Worm (Caenorhabditis elegans) whole organism, midembryonic: Measurements from ENCODE around the gene T05A7.12.

ENCODE experiments used
- T22C8.4 ChIP-seq: fragments of 200-800 bp; sonication (Bioruptor generic); IDR thresholded peaks from 2 replicates; pipeline ENCODE4 v1.3.6; 2022; ENCODE audit warnings: missing genetic modification characterization, missing compliant biosample characterization
- cog-1 ChIP-seq: sonication (generic microtip); optimal IDR thresholded peaks from 2 replicates; lab custom pipeline; 2016; ENCODE audit warnings: missing genetic modification characterization, missing compliant biosample characterization
- flt-1 ChIP-seq: fragments of 200-800 bp; sonication (Bioruptor generic); IDR thresholded peaks from 2 replicates; pipeline ENCODE4 v1.3.6; 2022; ENCODE audit warnings: missing genetic modification characterization, missing compliant biosample characterization
- klf-2 ChIP-seq: fragments of 200-800 bp; sonication (Bioruptor generic); conservative IDR thresholded peaks from 2 replicates; pipeline ENCODE4 v1.3.6; 2022; ENCODE audit warnings: missing genetic modification reagents, missing genetic modification characterization, missing compliant biosample characterization
- med-1 ChIP-seq: sonication (generic microtip); optimal IDR thresholded peaks from 2 replicates; lab custom pipeline; 2017; ENCODE audit warnings: missing genetic modification characterization, mild to moderate bottlenecking, missing compliant biosample characterization, antibody characterized with exemption, missing genetic modification reagents; ENCODE audit not compliant: insufficient read depth
- ref-1 ChIP-seq: fragments of 200-800 bp; sonication (Bioruptor generic); conservative IDR thresholded peaks from 2 replicates; pipeline ENCODE4 v1.3.6; 2022; ENCODE audit warnings: missing genetic modification reagents, missing genetic modification characterization, missing compliant biosample characterization
- tab-1 ChIP-seq: fragments of 200-800 bp; sonication (Bioruptor generic); IDR thresholded peaks from 2 replicates; pipeline ENCODE4 v1.3.6; 2022; ENCODE audit warnings: missing genetic modification characterization, missing compliant biosample characterization
- ztf-23 ChIP-seq: fragments of 200-800 bp; sonication (Bioruptor generic); IDR thresholded peaks from 2 replicates; pipeline ENCODE4 v1.3.6; 2022; ENCODE audit warnings: missing genetic modification reagents, missing genetic modification characterization, missing compliant biosample characterization
- ztf-29 ChIP-seq: fragments of 200-800 bp; sonication (Bioruptor generic); IDR thresholded peaks from 2 replicates; pipeline ENCODE4 v1.3.6; 2022; ENCODE audit warnings: missing genetic modification reagents, missing genetic modification characterization, missing compliant biosample characterization

DNA sequence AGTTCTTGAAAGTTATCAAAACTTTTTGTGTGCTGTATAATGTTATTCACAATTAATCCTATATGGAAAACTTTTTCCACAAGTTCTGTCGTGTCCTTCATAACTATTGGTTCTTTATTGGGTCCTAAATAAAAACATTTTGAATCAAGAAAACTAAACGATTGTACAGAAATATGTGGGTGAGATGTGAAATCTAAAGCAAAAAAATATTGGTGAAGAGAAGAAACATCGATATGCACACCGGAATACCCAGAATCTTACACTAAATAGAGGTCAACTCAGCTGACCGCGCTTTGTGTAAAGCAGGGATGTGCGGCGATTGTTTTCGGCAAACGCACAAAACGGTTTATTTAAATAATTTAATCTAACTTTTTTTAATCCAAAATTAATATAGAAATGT, 1.8 kb downstream of the T05A7.12 start, which contains the start of gene T05A7.13:
- TF ChIP-seq tab-1 (GFP tag; lab: Robert Waterston, UW) (no peak), T22C8.4 (GFP tag; lab: Robert Waterston, UW) (no peak), ztf-29 (GFP tag; lab: Robert Waterston, UW) (no peak), ztf-23 (GFP tag; lab: Robert Waterston, UW) (no peak), med-1 (GFP tag; lab: Kevin White, UChicago) (no peak), ref-1 (GFP tag; lab: Robert Waterston, UW) (no peak), flt-1 (GFP tag; lab: Robert Waterston, UW) (no peak), klf-2 (GFP tag; lab: Robert Waterston, UW) (no peak), cog-1 (tag; lab: Kevin White, UChicago) (no peak)
